Worm (Caenorhabditis elegans): Measurements from ENCODE around the gene dct-18.

Gene dct-18

ce11 chrII:12931456-12931923, at the start of gene dct-18:
dct-18 (plus strand) TSS chrII:12931873.
- TF ChIP-seq unc-62 (GFP tag; optimal IDR thresholded peaks at IDR 0.05) (no peak), ztf-11 (tag; optimal IDR thresholded peaks at IDR 0.05) (no peak), nhr-237 (tag; optimal IDR thresholded peaks at IDR 0.05) (no peak), elt-2 (tag; optimal IDR thresholded peaks at IDR 0.05) (peak; percentile 95), elt-1 (tag; optimal IDR thresholded peaks at IDR 0.05) (no peak), pqm-1 (tag; optimal IDR thresholded peaks at IDR 0.05) (peak; percentile 77), pha-4 (tag; optimal IDR thresholded peaks at IDR 0.05) (peak; percentile 24), skn-1 (tag; optimal IDR thresholded peaks at IDR 0.05) (no peak), R02D3.7 (tag; optimal IDR thresholded peaks at IDR 0.05) (no peak)

DNA sequence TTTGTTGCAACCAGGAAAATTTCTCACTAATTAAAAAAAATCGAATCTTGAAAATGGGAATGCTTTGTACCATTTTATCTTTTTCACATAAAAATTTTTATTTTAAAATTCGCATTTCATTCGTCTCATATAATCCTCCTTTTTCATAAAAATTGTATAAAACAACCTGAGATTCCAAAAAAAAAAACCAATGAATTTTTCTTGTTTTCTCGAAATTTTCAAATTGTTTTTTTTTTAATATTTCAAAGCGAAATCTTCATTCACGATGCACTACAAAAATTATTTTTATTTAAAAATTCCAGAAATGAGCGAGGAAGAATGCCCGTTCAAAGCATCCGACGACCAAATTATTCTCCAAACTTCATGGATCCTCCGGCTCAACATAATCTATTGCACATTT, 46.7 kb upstream of the dct-18 start, which contains the start of gene sra-14:
Gene sra-14 (plus strand): TSS at position 301 of the 400 bp plus-strand sequence.
- TF ChIP-seq lsy-12 (tag; optimal IDR thresholded peaks at IDR 0.05) (no peak), ztf-11 (tag; optimal IDR thresholded peaks at IDR 0.05) (no peak), fos-1 (tag; optimal IDR thresholded peaks at IDR 0.05) (no peak), ceh-9 (tag; optimal IDR thresholded peaks at IDR 0.05) (no peak), elt-3 (tag; optimal IDR thresholded peaks at IDR 0.05) (no peak), fkh-10 (GFP tag; optimal IDR thresholded peaks at IDR 0.05) (no peak), ztf-4 (tag; optimal IDR thresholded peaks at IDR 0.05) (no peak), egl-5 (tag; optimal IDR thresholded peaks at IDR 0.05) (no peak), nhr-237 (tag; optimal IDR thresholded peaks at IDR 0.05) (no peak), nhr-77 (tag; optimal IDR thresholded peaks at IDR 0.05) (no peak), nhr-25 (tag; optimal IDR thresholded peaks at IDR 0.05) (no peak), hmg-11 (tag; optimal IDR thresholded peaks at IDR 0.05) (no peak), ceh-16 (tag; optimal IDR thresholded peaks at IDR 0.05) (no peak), pha-4 (tag; optimal IDR thresholded peaks at IDR 0.05) (no peak), zag-1 (tag; optimal IDR thresholded peaks at IDR 0.05) (no peak), ceh-82 (tag; optimal IDR thresholded peaks at IDR 0.05) (no peak), ZK546.5 (tag; optimal IDR thresholded peaks at IDR 0.05) (no peak), nhr-76 (tag; optimal IDR thresholded peaks at IDR 0.05) (no peak), lin-39 (tag; optimal IDR thresholded peaks at IDR 0.05) (no peak)

DNA sequence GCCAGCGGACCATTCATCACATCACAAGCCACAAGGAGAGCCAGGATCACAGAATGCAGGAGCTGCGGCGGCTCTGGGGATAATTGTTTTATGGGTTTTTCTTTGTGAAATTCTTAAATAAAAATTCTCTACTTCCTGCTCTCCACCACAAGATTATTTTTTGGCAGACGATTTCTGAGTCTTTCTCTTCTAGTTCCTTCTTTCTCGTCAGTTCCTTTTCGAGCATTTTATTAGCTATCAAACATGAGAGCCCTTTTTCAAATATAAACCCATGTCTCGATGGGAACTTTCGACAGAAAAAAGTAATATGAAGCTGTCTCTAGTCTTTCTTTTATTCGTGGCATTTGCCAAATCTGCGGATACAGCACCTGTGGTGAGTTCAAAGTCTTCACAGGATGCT, 43.2 kb upstream of the dct-18 start, which contains the start of gene F35C5.3:
Gene F35C5.3 (plus strand): TSS at position 301 of the 400 bp plus-strand sequence.
- TF ChIP-seq nhr-25 (tag; optimal IDR thresholded peaks at IDR 0.05), result no peak
- TF ChIP-seq skn-1 (tag; optimal IDR thresholded peaks at IDR 0.05), result no peak
- no peak for TF ChIP-seq mml-1 (tag; optimal IDR thresholded peaks at IDR 0.05)
- no peak for TF ChIP-seq nhr-23 (tag; optimal IDR thresholded peaks at IDR 0.05)
- TF ChIP-seq mdl-1 (tag; optimal IDR thresholded peaks at IDR 0.05), result no peak
- TF ChIP-seq nhr-11 (tag; optimal IDR thresholded peaks at IDR 0.05), result no peak
- TF ChIP-seq nhr-67 (tag; optimal IDR thresholded peaks at IDR 0.05), result no peak

DNA sequence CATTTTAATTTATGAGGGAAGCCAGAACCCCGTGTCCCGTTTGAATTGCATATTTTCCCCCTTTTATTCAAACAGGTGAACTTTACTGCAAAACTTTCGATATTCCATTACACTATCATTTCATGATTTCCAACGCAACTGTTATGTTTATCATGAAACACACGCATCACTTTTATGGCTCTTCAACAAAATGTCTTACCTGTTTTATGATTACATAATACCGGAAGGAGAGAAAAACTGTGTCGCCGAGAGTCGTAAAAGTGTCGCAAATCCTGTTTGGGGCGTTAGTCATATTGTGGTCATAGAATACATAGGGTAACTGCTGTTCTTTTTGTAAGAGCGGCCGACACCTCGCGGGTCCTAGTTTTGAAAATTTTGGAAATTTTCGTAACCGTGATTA, 39.3 kb upstream of the dct-18 start:
- TF ChIP-seq fkh-10 (GFP tag; optimal IDR thresholded peaks at IDR 0.05) (no peak), pqm-1 (tag; optimal IDR thresholded peaks at IDR 0.05) (peak; percentile 18), ceh-16 (tag; optimal IDR thresholded peaks at IDR 0.05) (no peak), elt-2 (tag; optimal IDR thresholded peaks at IDR 0.05) (peak; percentile 57), nhr-25 (tag; optimal IDR thresholded peaks at IDR 0.05) (no peak), jun-1 (tag; optimal IDR thresholded peaks at IDR 0.05) (peak; percentile 26)

- TF ChIP-seq mdl-1 (tag; optimal IDR thresholded peaks at IDR 0.05), result no peak
- TF ChIP-seq egl-27 (tag; optimal IDR thresholded peaks at IDR 0.05), result no peak
- no peak for TF ChIP-seq unc-39 (tag; optimal IDR thresholded peaks at IDR 0.05)
- TF ChIP-seq ceh-82 (tag; optimal IDR thresholded peaks at IDR 0.05), result no peak
- no peak for TF ChIP-seq fos-1 (tag; optimal IDR thresholded peaks at IDR 0.05)
- TF ChIP-seq pha-4 (tag; optimal IDR thresholded peaks at IDR 0.05), result peak; percentile 39
- TF ChIP-seq ceh-9 (tag; optimal IDR thresholded peaks at IDR 0.05), result no peak
- TF ChIP-seq lin-39 (tag; optimal IDR thresholded peaks at IDR 0.05), result no peak
- no peak for TF ChIP-seq nhr-67 (tag; optimal IDR thresholded peaks at IDR 0.05)
- TF ChIP-seq aly-2 (tag; optimal IDR thresholded peaks at IDR 0.05), result no peak
- TF ChIP-seq ZK546.5 (tag; optimal IDR thresholded peaks at IDR 0.05), result no peak
- no peak for TF ChIP-seq R02D3.7 (tag; optimal IDR thresholded peaks at IDR 0.05)
- no peak for TF ChIP-seq fkh-2 (tag; optimal IDR thresholded peaks at IDR 0.05)
- TF ChIP-seq fkh-10 (GFP tag; optimal IDR thresholded peaks at IDR 0.05), result no peak
- TF ChIP-seq nhr-11 (tag; optimal IDR thresholded peaks at IDR 0.05), result no peak
- TF ChIP-seq ceh-28 (tag; optimal IDR thresholded peaks at IDR 0.05), result no peak
- peak; percentile 96 for TF ChIP-seq elt-2 (tag; optimal IDR thresholded peaks at IDR 0.05)
- no peak for TF ChIP-seq hmg-11 (tag; optimal IDR thresholded peaks at IDR 0.05)
- no peak for TF ChIP-seq egl-5 (tag; optimal IDR thresholded peaks at IDR 0.05)
- TF ChIP-seq pqm-1 (tag; optimal IDR thresholded peaks at IDR 0.05), result peak; percentile 72
- TF ChIP-seq nhr-77 (tag; optimal IDR thresholded peaks at IDR 0.05), result no peak
- no peak for TF ChIP-seq sea-2 (GFP tag; optimal IDR thresholded peaks at IDR 0.05)
- TF ChIP-seq jun-1 (tag; optimal IDR thresholded peaks at IDR 0.05), result peak; percentile 30
- TF ChIP-seq eor-1 (tag; optimal IDR thresholded peaks at IDR 0.05), result no peak
- no peak for TF ChIP-seq elt-1 (tag; optimal IDR thresholded peaks at IDR 0.05)
- TF ChIP-seq tbx-2 (tag; optimal IDR thresholded peaks at IDR 0.05), result no peak
- TF ChIP-seq mml-1 (tag; optimal IDR thresholded peaks at IDR 0.05), result no peak
- TF ChIP-seq lsy-12 (tag; optimal IDR thresholded peaks at IDR 0.05), result no peak
- no peak for TF ChIP-seq nhr-25 (tag; optimal IDR thresholded peaks at IDR 0.05)
- no peak for TF ChIP-seq unc-62 (GFP tag; optimal IDR thresholded peaks at IDR 0.05)
Measured at ce11 chrII:12895078-12895670, 36.5 kb upstream of the dct-18 start, which contains the start of the genes clec-62 and clec-63. clec-62 (minus strand) TSS chrII:12895128. clec-63 (plus strand) TSS chrII:12895638.
